Worm (Caenorhabditis elegans) whole organism, L4/young adult: ENCODE data around the gene W06A7.2.

ENCODE experiments used
- W03F9.2 ChIP-seq: fragments of 150-350 bp; optimal IDR thresholded peaks from 2 replicates; lab custom pipeline; 2014; ENCODE audit warnings: missing biosample characterization, missing genetic modification characterization
- him-1 ChIP-seq: sonication (generic microtip); optimal IDR thresholded peaks from 2 replicates; lab custom pipeline; 2016; ENCODE audit warnings: missing genotype, missing genetic modification reagents, missing genetic modification characterization, missing compliant biosample characterization

ce11 chrV:14841660-14842059 lies 20.0 kb downstream of the W06A7.2 start:
- TF ChIP-seq W03F9.2 (tag; lab: Kevin White, UChicago) (no peak), him-1 (no peak)
